Fruit fly (Drosophila melanogaster) whole organism, embryonic: ENCODE results near the gene CG46059.
A peak's percentile ranks its signal among the peaks of the same experiment; 100 is the strongest.

Experiments used
- Ada2b ChIP-seq: fragments of 200-800 bp; sonication (Bioruptor generic); IDR thresholded peaks from 2 replicates; pipeline ENCODE4 v1.3.6; 2022; ENCODE audit warnings: missing biosample characterization, missing genetic modification characterization
- Asciz ChIP-seq: fragments of 200-800 bp; sonication (Bioruptor generic); optimal IDR thresholded peaks from 2 replicates; lab custom pipeline; 2017; ENCODE audit warnings: missing biosample characterization, mild to moderate bottlenecking, missing genetic modification characterization, missing genetic modification reagents
- Atf-2 ChIP-seq: fragments of 200-800 bp; sonication (Bioruptor generic); optimal IDR thresholded peaks from 2 replicates; lab custom pipeline; 2016; ENCODE audit warnings: missing biosample characterization, missing genetic modification characterization
- Atf3 ChIP-seq: fragments of 200-800 bp; sonication (Bioruptor generic); optimal IDR thresholded peaks from 3 replicates; lab custom pipeline; 2016; ENCODE audit warnings: missing biosample characterization, missing genetic modification characterization
- Atf6 ChIP-seq: fragments of 200-800 bp; sonication (Bioruptor generic); IDR thresholded peaks from 2 replicates; pipeline ENCODE4 v1.3.6; 2022; ENCODE audit warnings: missing biosample characterization, missing genetic modification characterization
- Blimp-1 ChIP-seq: fragments of 200-800 bp; sonication (Bioruptor generic); optimal IDR thresholded peaks from 3 replicates; lab custom pipeline; 2018; ENCODE audit warnings: missing biosample characterization, missing genetic modification characterization, mild to moderate bottlenecking, moderate library complexity, missing genetic modification reagents
- CG10147 ChIP-seq: fragments of 200-800 bp; sonication (Bioruptor generic); optimal IDR thresholded peaks from 2 replicates; lab custom pipeline; 2019; ENCODE audit warnings: missing biosample characterization, mild to moderate bottlenecking, missing genetic modification characterization, moderate library complexity
- CG10209 ChIP-seq: fragments of 200-800 bp; sonication (Bioruptor generic); optimal IDR thresholded peaks from 3 replicates; lab custom pipeline; 2017; ENCODE audit warnings: missing biosample characterization, mild to moderate bottlenecking, missing genetic modification characterization, missing genetic modification reagents
- CG12391 ChIP-seq: fragments of 200-800 bp; sonication (Bioruptor generic); optimal IDR thresholded peaks from 3 replicates; lab custom pipeline; 2018; ENCODE audit warnings: missing biosample characterization, mild to moderate bottlenecking, missing genetic modification characterization, moderate library complexity
- CG12769 ChIP-seq: fragments of 200-800 bp; sonication (Bioruptor generic); optimal IDR thresholded peaks from 2 replicates; lab custom pipeline; 2019; ENCODE audit warnings: missing biosample characterization, mild to moderate bottlenecking, missing genetic modification characterization, moderate library complexity
- CG13123 ChIP-seq: fragments of 200-800 bp; sonication (Bioruptor generic); optimal IDR thresholded peaks from 2 replicates; lab custom pipeline; 2016; ENCODE audit warnings: missing biosample characterization, missing genetic modification characterization
- CG15073 ChIP-seq: fragments of 200-800 bp; sonication (Bioruptor generic); optimal IDR thresholded peaks from 2 replicates; lab custom pipeline; 2016; ENCODE audit warnings: missing biosample characterization, missing genetic modification characterization
- CG15479 ChIP-seq: fragments of 200-800 bp; sonication (Bioruptor generic); optimal IDR thresholded peaks from 3 replicates; lab custom pipeline; 2019; ENCODE audit warnings: missing biosample characterization, mild to moderate bottlenecking, missing genetic modification characterization, moderate library complexity
- CG15696 ChIP-seq: fragments of 200-800 bp; sonication (Bioruptor generic); optimal IDR thresholded peaks from 2 replicates; lab custom pipeline; 2019; ENCODE audit warnings: missing biosample characterization, mild to moderate bottlenecking, missing genetic modification characterization, moderate library complexity
- CG17385 ChIP-seq: fragments of 200-800 bp; sonication (Bioruptor generic); optimal IDR thresholded peaks from 3 replicates; lab custom pipeline; 2018; ENCODE audit warnings: missing biosample characterization, mild to moderate bottlenecking, missing genetic modification characterization
- CG34224 ChIP-seq: fragments of 200-800 bp; sonication (Bioruptor generic); IDR thresholded peaks from 3 replicates; pipeline ENCODE4 v1.3.6; 2022; ENCODE audit warnings: missing biosample characterization, missing genetic modification characterization; ENCODE audit not compliant: partially characterized antibody
- CG4424 ChIP-seq: fragments of 200-800 bp; sonication (Bioruptor generic); optimal IDR thresholded peaks from 3 replicates; lab custom pipeline; 2016; ENCODE audit warnings: missing biosample characterization, missing genetic modification characterization
- CG6683 ChIP-seq: fragments of 200-800 bp; sonication (Bioruptor generic); optimal IDR thresholded peaks from 2 replicates; lab custom pipeline; 2017; ENCODE audit warnings: missing biosample characterization, mild to moderate bottlenecking, missing genetic modification characterization, missing genetic modification reagents
- CG6791 ChIP-seq: fragments of 200-800 bp; sonication (Bioruptor generic); IDR thresholded peaks from 3 replicates; pipeline ENCODE4 v1.3.6; 2022; ENCODE audit warnings: missing biosample characterization, missing genetic modification characterization; ENCODE audit not compliant: partially characterized antibody
- CG6854 ChIP-seq: fragments of 200-800 bp; sonication (Bioruptor generic); optimal IDR thresholded peaks from 3 replicates; lab custom pipeline; 2017; ENCODE audit warnings: missing biosample characterization, mild to moderate bottlenecking, missing genetic modification characterization
- CG7839 ChIP-seq: fragments of 200-800 bp; sonication (Bioruptor generic); optimal IDR thresholded peaks from 3 replicates; lab custom pipeline; 2018; ENCODE audit warnings: missing biosample characterization, mild to moderate bottlenecking, missing genetic modification characterization, moderate library complexity
- CG8388 ChIP-seq: fragments of 200-800 bp; sonication (Bioruptor generic); optimal IDR thresholded peaks from 2 replicates; lab custom pipeline; 2019; ENCODE audit warnings: missing biosample characterization, mild to moderate bottlenecking, missing genetic modification characterization, moderate library complexity
- CG9727 ChIP-seq: fragments of 200-800 bp; sonication (Bioruptor generic); optimal IDR thresholded peaks from 3 replicates; lab custom pipeline; 2017; ENCODE audit warnings: missing biosample characterization, mild to moderate bottlenecking, missing genetic modification characterization
- Hey ChIP-seq: fragments of 200-800 bp; sonication (Bioruptor generic); optimal IDR thresholded peaks from 3 replicates; lab custom pipeline; 2018; ENCODE audit warnings: missing biosample characterization, mild to moderate bottlenecking, missing genetic modification characterization
- Hsf ChIP-seq: fragments of 200-800 bp; sonication (Bioruptor generic); optimal IDR thresholded peaks from 3 replicates; lab custom pipeline; 2016; ENCODE audit warnings: missing biosample characterization, missing genetic modification characterization
- Med ChIP-seq: fragments of 200-800 bp; sonication (Bioruptor generic); peaks from one replicate; lab custom pipeline; 2016; ENCODE audit warnings: missing biosample characterization, missing genetic modification characterization, mild to moderate bottlenecking, inconsistent platforms, moderate library complexity
- Mes4 ChIP-seq: fragments of 200-800 bp; sonication (Bioruptor generic); optimal IDR thresholded peaks from 2 replicates; lab custom pipeline; 2016; ENCODE audit warnings: missing biosample characterization, missing genetic modification characterization
- PHDP ChIP-seq: fragments of 200-800 bp; sonication (Bioruptor generic); optimal IDR thresholded peaks from 3 replicates; lab custom pipeline; 2018; ENCODE audit warnings: missing biosample characterization, mild to moderate bottlenecking, missing genetic modification characterization, moderate library complexity
- Vsx1 ChIP-seq: fragments of 200-800 bp; sonication (Bioruptor generic); optimal IDR thresholded peaks from 2 replicates; lab custom pipeline; 2017; ENCODE audit warnings: missing biosample characterization, mild to moderate bottlenecking, missing genetic modification characterization, missing genetic modification reagents
- Xbp1 ChIP-seq: fragments of 200-800 bp; sonication (Bioruptor generic); optimal IDR thresholded peaks from 3 replicates; lab custom pipeline; 2016; ENCODE audit warnings: missing biosample characterization, mild to moderate bottlenecking, missing genetic modification characterization
- abd-A ChIP-seq: fragments of 200-800 bp; sonication (Bioruptor generic); optimal IDR thresholded peaks from 3 replicates; lab custom pipeline; 2019; ENCODE audit warnings: missing biosample characterization, mild to moderate bottlenecking, missing genetic modification characterization, moderate library complexity
- bab2 ChIP-seq: fragments of 200-800 bp; sonication (Bioruptor generic); optimal IDR thresholded peaks from 2 replicates; lab custom pipeline; 2016; ENCODE audit warnings: missing biosample characterization, missing genetic modification characterization
- bbx ChIP-seq: fragments of 200-800 bp; sonication (Bioruptor generic); IDR thresholded peaks from 2 replicates; pipeline ENCODE4 v1.3.6; 2022; ENCODE audit warnings: missing biosample characterization, missing genetic modification characterization; ENCODE audit not compliant: partially characterized antibody
- bsh ChIP-seq, 2 experiments: fragments of 200-800 bp; sonication (Bioruptor generic); optimal IDR thresholded peaks; 2 replicates each; lab custom pipeline; 2017 to 2018; ENCODE audit warnings: mild to moderate bottlenecking in 2 of 2, missing biosample characterization in 2 of 2, missing genetic modification characterization in 2 of 2, moderate library complexity in 1 of 2
- btn ChIP-seq: fragments of 200-800 bp; sonication (Bioruptor generic); optimal IDR thresholded peaks from 2 replicates; lab custom pipeline; 2016; ENCODE audit warnings: missing biosample characterization, missing genetic modification characterization
- dmrt11E ChIP-seq: fragments of 200-800 bp; sonication (Bioruptor generic); optimal IDR thresholded peaks from 3 replicates; lab custom pipeline; 2018; ENCODE audit warnings: missing biosample characterization, mild to moderate bottlenecking, missing genetic modification characterization, moderate library complexity
- dpn ChIP-seq, 2 experiments: fragments of 200-800 bp; sonication (Bioruptor generic); optimal IDR thresholded peaks; 3 replicates each; lab custom pipeline; 2016; ENCODE audit warnings: missing biosample characterization in 2 of 2, missing genetic modification characterization in 2 of 2
- lilli ChIP-seq: fragments of 200-800 bp; sonication (Bioruptor generic); optimal IDR thresholded peaks from 3 replicates; lab custom pipeline; 2016; ENCODE audit warnings: missing biosample characterization, missing genetic modification characterization
- org-1 ChIP-seq: fragments of 200-800 bp; sonication (Bioruptor generic); optimal IDR thresholded peaks from 2 replicates; lab custom pipeline; 2017; ENCODE audit warnings: missing biosample characterization, missing genetic modification characterization
- otp ChIP-seq: fragments of 200-800 bp; sonication (Bioruptor generic); IDR thresholded peaks from 3 replicates; pipeline ENCODE4, ENCODE4 v1.3.6; 2022; ENCODE audit warnings: missing biosample characterization, missing genetic modification characterization
- pan ChIP-seq, 4 experiments: fragments of >200 bp in 3 of 4; fragments of 200-800 bp in 1 of 4; sonication (Bioruptor generic) in 1 of 4; optimal IDR thresholded peaks in 3 of 4; IDR thresholded peaks in 1 of 4; 2 replicates each; pipeline versions ENCODE4 v1.3.6 to Lab custom; 2017 to 2022; ENCODE audit warnings: missing biosample characterization in 2 of 4, missing genetic modification characterization in 2 of 4, mixed read lengths in 1 of 4
- pnt ChIP-seq: fragments of 200-800 bp; sonication (Bioruptor generic); optimal IDR thresholded peaks from 3 replicates; lab custom pipeline; 2016; ENCODE audit warnings: missing biosample characterization, missing genetic modification characterization
- scrt ChIP-seq: fragments of 200-800 bp; sonication (Bioruptor generic); optimal IDR thresholded peaks from 2 replicates; lab custom pipeline; 2018; ENCODE audit warnings: missing biosample characterization, mild to moderate bottlenecking, missing genetic modification characterization, moderate library complexity
- shn ChIP-seq: fragments of 200-800 bp; sonication (Bioruptor generic); optimal IDR thresholded peaks from 3 replicates; lab custom pipeline; 2016; ENCODE audit warnings: missing biosample characterization, missing genetic modification characterization
- sob ChIP-seq: fragments of 200-800 bp; sonication (Bioruptor generic); IDR thresholded peaks from 2 replicates; pipeline ENCODE4 v1.3.6; 2022; ENCODE audit warnings: missing biosample characterization, missing genetic modification characterization
- sqz ChIP-seq: fragments of 200-800 bp; sonication (Bioruptor generic); optimal IDR thresholded peaks from 3 replicates; lab custom pipeline; 2018; ENCODE audit warnings: missing biosample characterization, mild to moderate bottlenecking, missing genetic modification characterization
- tin ChIP-seq: fragments of 200-800 bp; sonication (Bioruptor generic); optimal IDR thresholded peaks from 3 replicates; lab custom pipeline; 2016; ENCODE audit warnings: missing biosample characterization, missing genetic modification characterization
- tna ChIP-seq: fragments of 200-800 bp; sonication (Bioruptor generic); IDR thresholded peaks from 2 replicates; pipeline ENCODE4 v1.3.6; 2022; ENCODE audit warnings: missing biosample characterization, missing genetic modification characterization; ENCODE audit not compliant: partially characterized antibody
- vvl ChIP-seq: fragments of 200-800 bp; sonication (Bioruptor generic); IDR thresholded peaks from 2 replicates; pipeline ENCODE4 v1.3.6; 2022; ENCODE audit warnings: missing biosample characterization, missing genetic modification characterization

Gene CG46059

DNA sequence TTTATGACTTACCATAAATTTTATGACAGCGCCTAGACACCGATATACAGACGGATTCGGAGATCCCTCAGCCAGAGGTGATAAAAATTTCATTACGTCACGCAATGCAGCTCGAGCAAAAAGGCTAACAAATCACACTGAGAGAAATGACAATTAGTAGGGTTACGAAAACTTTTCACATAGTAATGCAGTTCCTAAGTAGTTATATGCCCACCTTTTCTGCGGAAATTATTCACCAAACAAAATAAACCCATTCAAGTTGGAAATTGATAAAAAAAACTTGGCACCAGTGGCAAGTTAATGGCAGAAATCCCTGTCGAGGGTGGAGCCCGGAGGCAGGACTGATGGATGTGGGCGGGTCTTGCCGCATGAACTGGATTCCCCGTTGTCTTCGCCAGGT, 16.6 kb upstream of the CG46059 start (continued):
- TF ChIP-seq CG17385 (GFP tag; lab: Kevin White, UChicago) (no peak), bab2 (GFP tag; lab: Kevin White, UChicago) (peak; percentile 19), Vsx1 (GFP tag; lab: Kevin White, UChicago) (no peak), CG8388 (GFP tag; lab: Kevin White, UChicago) (no peak), CG6854 (GFP tag; lab: Kevin White, UChicago) (no peak), CG6683 (GFP tag; lab: Kevin White, UChicago) (no peak), btn (GFP tag; lab: Kevin White, UChicago) (peak; percentile 5), Med (GFP tag; lab: Kevin White, UChicago) (peak; percentile 81), PHDP (tag; lab: Kevin White, UChicago) (no peak), CG9727 (GFP tag; lab: Kevin White, UChicago) (peak; percentile 27), CG15696 (tag; lab: Kevin White, UChicago) (no peak), vvl (peak; percentile 41; the same call in 1 of the 2 replicates), CG12391 (tag; lab: Kevin White, UChicago) (no peak), Ada2b (0 out of 2 replicates have a peak, but pooled peaks have one; percentile 19), Atf3 (GFP tag; lab: Kevin White, UChicago) (peak; percentile 10), Asciz (GFP tag; lab: Kevin White, UChicago) (no peak), Atf6 (GFP tag; lab: Robert Waterston, UW) (no peak), CG4424 (GFP tag; lab: Kevin White, UChicago) (peak; percentile 7), Hey (tag; lab: Kevin White, UChicago) (no peak), abd-A (tag; lab: Kevin White, UChicago) (no peak), pan (optimal IDR thresholded peaks at IDR 0.05; lab: Kevin White, UChicago) (no peak), pan (GFP tag; optimal IDR thresholded peaks at IDR 0.05 in 1 of 2, IDR thresholded peaks at IDR 0.05 in 1 of 2) (peak in 1 of 2 experiments; percentile 16), dpn (GFP tag; optimal IDR thresholded peaks at IDR 0.05; lab: Kevin White, UChicago) (peak in 1 of 2 experiments; percentile 35), scrt (no peak), CG10209 (peak; percentile 14), Atf-2 (GFP tag; lab: Kevin White, UChicago) (peak; percentile 10), lilli (GFP tag; lab: Kevin White, UChicago) (peak; percentile 20), CG15073 (GFP tag; lab: Kevin White, UChicago) (no peak), Mes4 (no peak), CG15479 (no peak), tin (GFP tag; lab: Kevin White, UChicago) (peak; percentile 41), CG6791 (GFP tag; lab: Robert Waterston, UW) (no peak), shn (GFP tag; lab: Kevin White, UChicago) (no peak), tna (GFP tag; lab: Robert Waterston, UW) (no peak), Hsf (peak; percentile 8), CG10147 (no peak), CG34224 (GFP tag; lab: Robert Waterston, UW) (no peak), sqz (GFP tag; lab: Kevin White, UChicago) (peak; percentile 11), dmrt11E (peak; percentile 10), CG7839 (tag; lab: Kevin White, UChicago) (peak; percentile 25), sob (GFP tag; lab: Robert Waterston, UW) (0 out of 2 replicates have a peak, but pooled peaks have one; percentile 7), bbx (GFP tag; lab: Robert Waterston, UW) (no peak), org-1 (no peak), CG13123 (GFP tag; lab: Kevin White, UChicago) (no peak), Blimp-1 (peak; percentile 5), bsh (GFP tag; optimal IDR thresholded peaks at IDR 0.05; lab: Kevin White, UChicago) (peak in 1 of 2 experiments; percentile 21), pnt (GFP tag; lab: Kevin White, UChicago) (peak; percentile 23), otp (GFP tag; lab: Robert Waterston, UW) (no peak), CG12769 (tag; lab: Kevin White, UChicago) (no peak), Xbp1 (GFP tag; lab: Kevin White, UChicago) (peak; percentile 39)
